Worm (Caenorhabditis elegans): ENCODE measurements around the gene T27A10.6.

ce11 chrX:3584481-3584880 lies 11.7 kb downstream of the T27A10.6 start:
- TF ChIP-seq snpc-1.3 (tag; optimal IDR thresholded peaks at IDR 0.05; ENCODE audit: insufficient read depth) (no peak), rcor-1 (GFP tag; IDR thresholded peaks at IDR 0.05) (no peak), egl-18 (GFP tag; IDR thresholded peaks at IDR 0.05) (no peak), ztf-18 (tag; optimal IDR thresholded peaks at IDR 0.05) (no peak), Y79H2A.3 (GFP tag; conservative IDR thresholded peaks at IDR 0.05) (no peak), madf-6 (GFP tag; IDR thresholded peaks at IDR 0.05) (no peak), F23B12.7 (tag; optimal IDR thresholded peaks at IDR 0.05; ENCODE audit: insufficient read depth) (no peak)
